Fruit fly (Drosophila melanogaster): ENCODE measurements around the gene Wnt6.

- TF ChIP-seq psq (optimal IDR thresholded peaks at IDR 0.05) (no peak), Dll (optimal IDR thresholded peaks at IDR 0.05) (no peak)
These were observed 19.3 kb downstream of the Wnt6 start for dm6 chr2L:7352775-7353187.
